Worm (Caenorhabditis elegans) whole organism, L1 larva: ENCODE results near the gene rhgf-1.

Source experiments
- C16A3.4 ChIP-seq: fragments of 150-350 bp; optimal IDR thresholded peaks from 2 replicates; lab custom pipeline; 2014; ENCODE audit warnings: missing biosample characterization, missing genetic modification characterization
- C34B4.2 ChIP-seq: sonication (generic microtip); optimal IDR thresholded peaks from 2 replicates; lab custom pipeline; 2017; ENCODE audit warnings: mild to moderate bottlenecking, missing genetic modification characterization, missing compliant biosample characterization
- F16B12.6 ChIP-seq: fragments of 150-350 bp; optimal IDR thresholded peaks from 2 replicates; lab custom pipeline; 2014; ENCODE audit warnings: missing biosample characterization, missing genetic modification characterization
- Y116A8C.19 ChIP-seq: sonication (generic microtip); optimal IDR thresholded peaks from 2 replicates; lab custom pipeline; 2016; ENCODE audit warnings: missing compliant biosample characterization, missing genetic modification characterization, borderline replicate concordance
- alr-1 ChIP-seq: fragments of 200-800 bp; sonication (Bioruptor generic); optimal IDR thresholded peaks from 2 replicates; lab custom pipeline; 2018; ENCODE audit warnings: borderline replicate concordance, mild to moderate bottlenecking, missing genetic modification characterization, missing compliant biosample characterization
- ama-1 ChIP-seq: fragments of 150-350 bp; optimal IDR thresholded peaks from 2 replicates; lab custom pipeline; 2014
- blmp-1 ChIP-seq: fragments of 150-350 bp; optimal IDR thresholded peaks from 2 replicates; lab custom pipeline; 2014; ENCODE audit warnings: missing biosample characterization, missing genetic modification characterization
- ceh-63 ChIP-seq: fragments of 200-800 bp; sonication (Bioruptor generic); optimal IDR thresholded peaks from 2 replicates; lab custom pipeline; 2018; ENCODE audit warnings: mild to moderate bottlenecking, missing genetic modification characterization, missing compliant biosample characterization
- ceh-8 ChIP-seq: fragments of 200-800 bp; sonication (Bioruptor generic); optimal IDR thresholded peaks from 2 replicates; lab custom pipeline; 2018; ENCODE audit warnings: mild to moderate bottlenecking, missing genetic modification characterization, moderate library complexity, missing compliant biosample characterization
- ces-1 ChIP-seq: fragments of 150-350 bp; optimal IDR thresholded peaks from 2 replicates; lab custom pipeline; 2014; ENCODE audit warnings: missing biosample characterization, missing genetic modification reagents, missing genetic modification characterization
- dpl-1 ChIP-seq, 3 experiments: fragments of 150-350 bp in 2 of 3; sonication (generic microtip) in 1 of 3; optimal IDR thresholded peaks; 2 replicates each; lab custom pipeline; 2014 to 2017; ENCODE audit warnings: missing biosample characterization in 3 of 3, missing genetic modification characterization in 3 of 3, missing genetic modification reagents in 3 of 3
- dsc-1 ChIP-seq: sonication (generic microtip); optimal IDR thresholded peaks from 2 replicates; lab custom pipeline; 2016; ENCODE audit warnings: mild to moderate bottlenecking, missing genetic modification characterization, missing compliant biosample characterization
- efl-3 ChIP-seq: fragments of 200-800 bp; sonication (Bioruptor generic); optimal IDR thresholded peaks from 2 replicates; lab custom pipeline; 2018; ENCODE audit warnings: mild to moderate bottlenecking, missing genetic modification characterization, missing compliant biosample characterization
- fkh-10 ChIP-seq: sonication (generic microtip); optimal IDR thresholded peaks from 2 replicates; lab custom pipeline; 2017; ENCODE audit warnings: missing biosample characterization, missing genetic modification reagents, missing genetic modification characterization
- fkh-8 ChIP-seq: sonication (generic microtip); optimal IDR thresholded peaks from 2 replicates; lab custom pipeline; 2016; ENCODE audit warnings: mild to moderate bottlenecking, missing genetic modification characterization, missing compliant biosample characterization
- grh-1 ChIP-seq: fragments of 200-800 bp; sonication (Bioruptor generic); IDR thresholded peaks from 2 replicates; pipeline ENCODE4 v1.3.6; 2022; ENCODE audit warnings: missing genetic modification reagents, missing genetic modification characterization, missing compliant biosample characterization
- hlh-4 ChIP-seq: sonication (generic microtip); optimal IDR thresholded peaks from 2 replicates; lab custom pipeline; 2016; ENCODE audit warnings: mild to moderate bottlenecking, missing genetic modification characterization, missing compliant biosample characterization
- jun-1 ChIP-seq: fragments of 150-350 bp; optimal IDR thresholded peaks from 2 replicates; lab custom pipeline; 2014; ENCODE audit warnings: missing biosample characterization, missing genetic modification reagents, missing genetic modification characterization
- lin-13 ChIP-seq: fragments of 150-350 bp; optimal IDR thresholded peaks from 2 replicates; lab custom pipeline; 2014; ENCODE audit warnings: missing biosample characterization, missing genetic modification reagents, missing genetic modification characterization
- lin-14 ChIP-seq: fragments of 200-800 bp; sonication (Bioruptor generic); optimal IDR thresholded peaks from 2 replicates; lab custom pipeline; 2018; ENCODE audit warnings: mild to moderate bottlenecking, missing genetic modification characterization, moderate library complexity, missing compliant biosample characterization
- lin-35 ChIP-seq, 2 experiments: fragments of 150-350 bp; optimal IDR thresholded peaks; 2 replicates each; lab custom pipeline; 2014; ENCODE audit warnings: missing biosample characterization in 2 of 2, missing genetic modification characterization in 2 of 2, missing genetic modification reagents in 2 of 2
- lsy-2 ChIP-seq, 2 experiments: fragments of 150-350 bp; optimal IDR thresholded peaks; 2 replicates each; lab custom pipeline; 2014; ENCODE audit warnings: missing biosample characterization in 2 of 2, missing genetic modification characterization in 2 of 2
- mab-9 ChIP-seq: fragments of 200-800 bp; sonication (Bioruptor generic); IDR thresholded peaks from 2 replicates; pipeline ENCODE4 v1.3.6; 2022; ENCODE audit warnings: missing genetic modification reagents, missing genetic modification characterization, missing compliant biosample characterization
- mdl-1 ChIP-seq, 2 experiments: fragments of 150-350 bp; optimal IDR thresholded peaks; 2 replicates each; lab custom pipeline; 2014 to 2017; ENCODE audit warnings: missing biosample characterization in 2 of 2, missing genetic modification characterization in 2 of 2, inconsistent platforms in 1 of 2
- mef-2 ChIP-seq: fragments of 150-350 bp; optimal IDR thresholded peaks from 2 replicates; lab custom pipeline; 2014; ENCODE audit warnings: missing biosample characterization, missing genetic modification characterization
- nhr-11 ChIP-seq: fragments of 150-350 bp; optimal IDR thresholded peaks from 2 replicates; lab custom pipeline; 2014; ENCODE audit warnings: missing biosample characterization, missing genetic modification characterization
- nhr-12 ChIP-seq: sonication (generic microtip); optimal IDR thresholded peaks from 2 replicates; lab custom pipeline; 2017; ENCODE audit warnings: missing biosample characterization, missing genetic modification characterization
- nhr-19 ChIP-seq: fragments of 200-800 bp; sonication (Bioruptor generic); conservative IDR thresholded peaks from 2 replicates; pipeline ENCODE4 v1.3.6; 2022; ENCODE audit warnings: missing genetic modification characterization, missing compliant biosample characterization
- nhr-20 ChIP-seq: sonication (generic microtip); optimal IDR thresholded peaks from 2 replicates; lab custom pipeline; 2016; ENCODE audit warnings: mild to moderate bottlenecking, missing genetic modification characterization, missing compliant biosample characterization
- nhr-28 ChIP-seq: fragments of 150-350 bp; optimal IDR thresholded peaks from 2 replicates; lab custom pipeline; 2014; ENCODE audit warnings: missing biosample characterization, missing genetic modification characterization
- nhr-47 ChIP-seq: sonication (generic microtip); optimal IDR thresholded peaks from 2 replicates; lab custom pipeline; 2016; ENCODE audit warnings: mild to moderate bottlenecking, missing genetic modification characterization, moderate library complexity, missing compliant biosample characterization
- nhr-71 ChIP-seq: sonication (generic microtip); optimal IDR thresholded peaks from 2 replicates; lab custom pipeline; 2016; ENCODE audit warnings: mild to moderate bottlenecking, missing genetic modification characterization, moderate library complexity, missing compliant biosample characterization
- nhr-77 ChIP-seq: fragments of 150-350 bp; optimal IDR thresholded peaks from 2 replicates; lab custom pipeline; 2014; ENCODE audit warnings: missing biosample characterization, missing genetic modification characterization
- nhr-84 ChIP-seq: sonication (generic microtip); optimal IDR thresholded peaks from 2 replicates; lab custom pipeline; 2017; ENCODE audit warnings: missing biosample characterization, missing genetic modification characterization
- nhr-85 ChIP-seq: sonication (generic microtip); peaks from one replicate; lab custom pipeline; 2016; ENCODE audit warnings: missing genetic modification characterization, inconsistent platforms, missing compliant biosample characterization
- nhr-90 ChIP-seq: sonication (generic microtip); optimal IDR thresholded peaks from 2 replicates; lab custom pipeline; 2016; ENCODE audit warnings: mild to moderate bottlenecking, missing genetic modification characterization, missing compliant biosample characterization; ENCODE audit not compliant: poor library complexity
- rnt-1 ChIP-seq: sonication (generic microtip); optimal IDR thresholded peaks from 2 replicates; lab custom pipeline; 2016; ENCODE audit warnings: mild to moderate bottlenecking, missing genetic modification characterization, moderate library complexity, missing compliant biosample characterization
- skn-1 ChIP-seq: fragments of 150-350 bp; optimal IDR thresholded peaks from 2 replicates; lab custom pipeline; 2014; ENCODE audit warnings: missing biosample characterization, missing genetic modification characterization
- snpc-4 ChIP-seq: fragments of 150-350 bp; optimal IDR thresholded peaks from 2 replicates; lab custom pipeline; 2014; ENCODE audit warnings: missing biosample characterization, missing genetic modification characterization
- snu-23 ChIP-seq: sonication (generic microtip); optimal IDR thresholded peaks from 2 replicates; lab custom pipeline; 2016; ENCODE audit warnings: missing genetic modification characterization, missing compliant biosample characterization
- sup-37 ChIP-seq: fragments of 200-800 bp; sonication (Bioruptor generic); optimal IDR thresholded peaks from 2 replicates; lab custom pipeline; 2018; ENCODE audit warnings: mild to moderate bottlenecking, missing genetic modification characterization, missing compliant biosample characterization
- tbx-2 ChIP-seq: sonication (generic microtip); optimal IDR thresholded peaks from 2 replicates; lab custom pipeline; 2016; ENCODE audit warnings: missing genetic modification characterization, missing compliant biosample characterization
- unc-130 ChIP-seq: fragments of 150-350 bp; optimal IDR thresholded peaks from 2 replicates; lab custom pipeline; 2017; ENCODE audit warnings: missing biosample characterization, missing genetic modification characterization, inconsistent platforms
- unc-62 ChIP-seq: fragments of 150-350 bp; optimal IDR thresholded peaks from 2 replicates; lab custom pipeline; 2014; ENCODE audit warnings: missing biosample characterization, missing genetic modification reagents, missing genetic modification characterization
- unc-98 ChIP-seq: fragments of 200-800 bp; sonication (Bioruptor generic); IDR thresholded peaks from 2 replicates; pipeline ENCODE4 v1.3.6; 2022; ENCODE audit warnings: missing genetic modification characterization, missing compliant biosample characterization
- vab-15 ChIP-seq: sonication (generic microtip); optimal IDR thresholded peaks from 2 replicates; lab custom pipeline; 2017; ENCODE audit warnings: missing genotype, mild to moderate bottlenecking, missing genetic modification characterization, missing compliant biosample characterization
- zag-1 ChIP-seq: fragments of 150-350 bp; optimal IDR thresholded peaks from 2 replicates; lab custom pipeline; 2014; ENCODE audit warnings: missing biosample characterization, missing genetic modification characterization
- zip-4 ChIP-seq: fragments of 200-800 bp; sonication (Bioruptor generic); optimal IDR thresholded peaks from 2 replicates; lab custom pipeline; 2018; ENCODE audit warnings: mild to moderate bottlenecking, missing genetic modification characterization, moderate library complexity, missing compliant biosample characterization
- ztf-4 ChIP-seq: fragments of 150-350 bp; optimal IDR thresholded peaks from 2 replicates; lab custom pipeline; 2014; ENCODE audit warnings: missing biosample characterization, missing genetic modification characterization

rhgf-1 gene

DNA sequence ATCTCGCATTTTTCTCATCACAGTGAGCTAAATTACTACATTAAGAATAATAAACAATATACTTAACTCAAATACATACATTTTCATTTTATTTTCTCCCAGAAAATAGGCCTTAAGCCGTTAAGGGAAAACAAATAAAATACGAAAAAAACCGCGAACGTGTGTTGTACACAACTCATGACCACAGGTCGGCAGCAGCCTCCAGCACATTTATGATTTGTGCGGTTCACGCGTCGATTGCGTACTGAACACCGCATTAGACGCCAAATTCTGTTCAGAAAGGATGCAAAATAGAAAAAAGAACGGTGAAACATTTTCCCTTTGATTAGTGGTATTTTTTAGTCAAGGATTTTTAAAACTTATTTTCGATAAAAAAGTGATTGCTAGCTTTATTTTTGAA lies 32.5 kb downstream of the rhgf-1 start (continued):
- peak; percentile 23 for TF ChIP-seq nhr-71 (tag; lab: Kevin White, UChicago)
- TF ChIP-seq F16B12.6 (tag; lab: Kevin White, UChicago), result peak; percentile 77
- TF ChIP-seq ceh-63 (GFP tag; lab: Kevin White, UChicago), result no peak
- no peak for TF ChIP-seq nhr-84 (tag; lab: Kevin White, UChicago)
- no peak for TF ChIP-seq sup-37 (GFP tag; lab: Kevin White, UChicago)
- peak in 1 of 2 experiments; percentile 36 for TF ChIP-seq lsy-2 (tag; optimal IDR thresholded peaks at IDR 0.05; lab: Kevin White, UChicago)
- TF ChIP-seq tbx-2, result no peak

DNA sequence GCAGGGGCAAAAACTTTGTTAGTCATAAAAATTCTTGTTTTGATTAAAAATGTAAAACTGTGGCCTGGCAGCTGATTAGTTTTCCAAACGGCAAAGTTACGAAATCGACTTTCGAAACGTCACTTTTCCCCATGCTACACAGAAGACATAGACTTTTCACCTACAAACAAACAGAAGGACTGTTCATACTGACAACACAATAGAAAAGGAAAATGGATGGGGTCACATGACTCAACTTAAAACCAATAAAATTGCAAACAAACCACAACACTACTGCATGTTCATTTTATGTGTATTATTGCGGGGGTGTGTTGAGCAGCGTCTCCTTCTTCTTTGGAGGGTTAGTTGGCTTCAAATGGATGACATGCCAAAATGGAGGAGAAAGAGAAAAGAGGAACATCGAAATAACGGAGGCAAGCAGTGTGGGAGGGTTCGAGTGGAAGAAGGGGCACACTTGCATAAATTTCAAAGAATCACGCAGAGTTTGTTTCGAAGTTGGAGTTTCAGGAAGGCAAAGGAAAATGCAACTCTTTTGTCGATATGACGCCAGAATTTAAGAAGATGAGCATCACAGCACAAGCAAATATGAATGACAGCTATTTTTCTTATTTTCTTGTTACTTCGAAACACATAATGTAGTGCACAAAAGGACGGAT lies 33.5 kb downstream of the rhgf-1 start:
- TF ChIP-seq efl-3 (no peak), blmp-1 (tag; lab: Kevin White, UChicago) (peak; percentile 73), lin-35 (GFP tag; optimal IDR thresholded peaks at IDR 0.05; lab: Kevin White, UChicago) (peak in 1 of 2 experiments; percentile 52), ceh-63 (GFP tag; lab: Kevin White, UChicago) (no peak), nhr-77 (tag; lab: Kevin White, UChicago) (no peak), lin-14 (peak; percentile 76), mab-9 (GFP tag; lab: Robert Waterston, UW) (no peak), nhr-47 (peak; percentile 17), nhr-90 (peak; percentile 24), zip-4 (GFP tag; lab: Kevin White, UChicago) (peak; percentile 35), nhr-19 (peak; percentile 35; the same call in 1 of the 2 replicates), sup-37 (GFP tag; lab: Kevin White, UChicago) (no peak), rnt-1 (tag; lab: Kevin White, UChicago) (no peak), snu-23 (peak; percentile 42), C16A3.4 (peak; percentile 6), ama-1 (lab: Kevin White, UChicago) (peak; percentile 33), skn-1 (tag; lab: Kevin White, UChicago) (peak; percentile 68), nhr-28 (tag; lab: Kevin White, UChicago) (no peak), alr-1 (no peak), nhr-11 (tag; lab: Kevin White, UChicago) (peak; percentile 25), unc-62 (GFP tag; lab: Kevin White, UChicago) (no peak), nhr-20 (peak; percentile 42), Y116A8C.19 (tag; lab: Kevin White, UChicago) (no peak), grh-1 (no peak), snpc-4 (tag; lab: Kevin White, UChicago) (no peak), nhr-71 (tag; lab: Kevin White, UChicago) (peak; percentile 22), fkh-10 (GFP tag; lab: Kevin White, UChicago) (no peak), unc-130 (no peak), mef-2 (tag; lab: Kevin White, UChicago) (no peak), dsc-1 (tag; lab: Kevin White, UChicago) (peak; percentile 22), unc-98 (GFP tag; lab: Robert Waterston, UW) (no peak), ceh-8 (GFP tag; lab: Kevin White, UChicago) (no peak), mdl-1 (tag; optimal IDR thresholded peaks at IDR 0.05; lab: Kevin White, UChicago) (peak in 1 of 2 experiments; percentile 58), ces-1 (GFP tag; lab: Kevin White, UChicago) (no peak), hlh-4 (tag; lab: Kevin White, UChicago) (no peak), lsy-2 (tag; optimal IDR thresholded peaks at IDR 0.05; lab: Kevin White, UChicago) (peak in 1 of 2 experiments; percentile 3), fkh-8 (tag; lab: Kevin White, UChicago) (no peak), nhr-85 (peak; percentile 58), vab-15 (tag; lab: Kevin White, UChicago) (no peak), jun-1 (tag; lab: Kevin White, UChicago) (peak; percentile 24), lin-13 (no peak), F16B12.6 (tag; lab: Kevin White, UChicago) (no peak), C34B4.2 (tag; lab: Kevin White, UChicago) (no peak), dpl-1 (GFP tag; optimal IDR thresholded peaks at IDR 0.05; lab: Kevin White, UChicago) (peak in 2 of 3 experiments; percentile 18 to 19), zag-1 (tag; lab: Kevin White, UChicago) (no peak), tbx-2 (peak; percentile 20), ztf-4 (tag; lab: Kevin White, UChicago) (no peak), nhr-12 (tag; lab: Kevin White, UChicago) (no peak)
